Fruit fly (Drosophila melanogaster) whole organism, wandering third instar larva: ENCODE measurements around the gene ppk28.

Experiments used
- Abd-B ChIP-seq: fragments of >200 bp; optimal IDR thresholded peaks from 2 replicates; lab custom pipeline; 2017; ENCODE audit warnings: missing biosample characterization, missing genetic modification characterization
- CG32264 ChIP-seq: fragments of 200-800 bp; sonication (Bioruptor generic); optimal IDR thresholded peaks from 2 replicates; lab custom pipeline; 2016; ENCODE audit warnings: missing biosample characterization, missing genetic modification characterization
- CG9705 ChIP-seq: fragments of 200-800 bp; sonication (Bioruptor generic); optimal IDR thresholded peaks from 2 replicates; lab custom pipeline; 2018; ENCODE audit warnings: missing biosample characterization, mild to moderate bottlenecking, missing genetic modification characterization
- CrebA ChIP-seq: fragments of 200-800 bp; sonication (Bioruptor generic); optimal IDR thresholded peaks from 2 replicates; lab custom pipeline; 2016; ENCODE audit warnings: missing biosample characterization, mild to moderate bottlenecking, missing genetic modification characterization, borderline replicate concordance
- Dfd ChIP-seq: fragments of >200 bp; optimal IDR thresholded peaks from 2 replicates; lab custom pipeline; 2017; ENCODE audit warnings: missing biosample characterization, missing genetic modification characterization
- Dif ChIP-seq: fragments of 200-275, 200-300 bp; sonication (Bioruptor generic); optimal IDR thresholded peaks from 2 replicates; lab custom pipeline; 2018; ENCODE audit warnings: missing biosample characterization, missing genetic modification characterization; ENCODE audit not compliant: partially characterized antibody
- GATAd ChIP-seq: sonication (Bioruptor generic); optimal IDR thresholded peaks from 2 replicates; lab custom pipeline; 2016; ENCODE audit warnings: missing biosample characterization, missing genetic modification characterization
- HLH106 ChIP-seq: fragments of 200-800 bp; optimal IDR thresholded peaks from 3 replicates; lab custom pipeline; 2019; ENCODE audit warnings: missing biosample characterization, mild to moderate bottlenecking, missing genetic modification characterization, moderate library complexity
- Hnf4 ChIP-seq: fragments of 200-800 bp; sonication (Bioruptor generic); optimal IDR thresholded peaks from 2 replicates; lab custom pipeline; 2016; ENCODE audit warnings: missing biosample characterization, mild to moderate bottlenecking, missing genetic modification characterization
- Hr78 ChIP-seq: fragments of >200 bp; optimal IDR thresholded peaks from 2 replicates; lab custom pipeline; 2017; ENCODE audit warnings: missing biosample characterization, missing genetic modification characterization
- Hr83 ChIP-seq: fragments of 200-300 bp; sonication (Bioruptor generic); optimal IDR thresholded peaks from 2 replicates; lab custom pipeline; 2016; ENCODE audit warnings: missing biosample characterization, mild to moderate bottlenecking, missing genetic modification characterization, moderate library complexity; ENCODE audit not compliant: poor library complexity, severe bottlenecking
- Jra ChIP-seq: sonication (Bioruptor generic); optimal IDR thresholded peaks from 2 replicates; lab custom pipeline; 2016; ENCODE audit warnings: missing biosample characterization, missing genetic modification characterization
- Mio ChIP-seq: sonication (Bioruptor generic); optimal IDR thresholded peaks from 2 replicates; lab custom pipeline; 2016; ENCODE audit warnings: missing biosample characterization, missing genetic modification characterization
- Myc ChIP-seq: fragments of >200 bp; optimal IDR thresholded peaks from 2 replicates; lab custom pipeline; 2017
- N ChIP-seq: fragments of >200 bp; optimal IDR thresholded peaks from 2 replicates; lab custom pipeline; 2018; ENCODE audit warnings: missing biosample characterization, missing external identifiers, missing genetic modification characterization
- OdsH ChIP-seq: fragments of 200-800 bp; sonication (Bioruptor generic); optimal IDR thresholded peaks from 2 replicates; lab custom pipeline; 2016; ENCODE audit warnings: missing biosample characterization, mild to moderate bottlenecking, missing genetic modification characterization
- Rel ChIP-seq, 2 experiments: fragments of 200-800 bp; sonication (Bioruptor generic) in 1 of 2; optimal IDR thresholded peaks; 2 replicates in 1 of 2; 3 replicates in 1 of 2; lab custom pipeline; 2016 to 2019; ENCODE audit warnings: mild to moderate bottlenecking in 2 of 2, missing biosample characterization in 2 of 2, missing genetic modification characterization in 2 of 2, moderate library complexity in 1 of 2
- Sp1 ChIP-seq: fragments of 200-800 bp; sonication (Bioruptor generic); optimal IDR thresholded peaks from 3 replicates; lab custom pipeline; 2019; ENCODE audit warnings: missing biosample characterization, mild to moderate bottlenecking, missing genetic modification characterization, moderate library complexity
- Vsx2 ChIP-seq: fragments of 200-300, 225-300 bp; sonication (Bioruptor generic); optimal IDR thresholded peaks from 2 replicates; lab custom pipeline; 2018; ENCODE audit warnings: missing biosample characterization, missing genetic modification characterization; ENCODE audit not compliant: partially characterized antibody
- br ChIP-seq: fragments of 200-800 bp; sonication (Bioruptor generic); optimal IDR thresholded peaks from 2 replicates; lab custom pipeline; 2016; ENCODE audit warnings: missing biosample characterization, missing genetic modification characterization
- brk ChIP-seq: fragments of 200-800 bp; sonication (Bioruptor generic); optimal IDR thresholded peaks from 2 replicates; lab custom pipeline; 2016; ENCODE audit warnings: missing biosample characterization, mild to moderate bottlenecking, missing genetic modification characterization
- dl ChIP-seq, 2 experiments: fragments of 175-275, 200-275 bp in 1 of 2; fragments of 200-275 bp in 1 of 2; sonication (Bioruptor generic); optimal IDR thresholded peaks; lab custom pipeline; 2018; ENCODE audit warnings: mild to moderate bottlenecking in 2 of 2, missing biosample characterization in 2 of 2, missing genetic modification characterization in 2 of 2, moderate library complexity in 2 of 2; ENCODE audit not compliant: partially characterized antibody in 2 of 2, insufficient read depth in 1 of 2
- dmrt93B ChIP-seq: fragments of 200-800 bp; sonication (Bioruptor generic); optimal IDR thresholded peaks from 2 replicates; lab custom pipeline; 2018; ENCODE audit warnings: missing biosample characterization, mild to moderate bottlenecking, missing genetic modification characterization
- dsf ChIP-seq: sonication (Bioruptor generic); optimal IDR thresholded peaks from 2 replicates; lab custom pipeline; 2016; ENCODE audit warnings: missing biosample characterization, missing genetic modification characterization, borderline replicate concordance
- ey ChIP-seq: fragments of 200-800 bp; sonication (Bioruptor generic); optimal IDR thresholded peaks from 2 replicates; lab custom pipeline; 2016; ENCODE audit warnings: missing biosample characterization, missing genetic modification characterization
- foxo ChIP-seq, 2 experiments: fragments of 200-800 bp; sonication (Bioruptor generic); optimal IDR thresholded peaks; 2 replicates in 1 of 2; 3 replicates in 1 of 2; lab custom pipeline; 2016 to 2017; ENCODE audit warnings: missing biosample characterization in 2 of 2, missing genetic modification characterization in 2 of 2
- fru ChIP-seq: fragments of 200-800 bp; sonication (Bioruptor generic); optimal IDR thresholded peaks from 3 replicates; lab custom pipeline; 2016; ENCODE audit warnings: missing biosample characterization, mild to moderate bottlenecking, missing genetic modification characterization
- h ChIP-seq: fragments of 200-800 bp; sonication (Bioruptor generic); optimal IDR thresholded peaks from 3 replicates; lab custom pipeline; 2016; ENCODE audit warnings: missing biosample characterization, mild to moderate bottlenecking, missing genetic modification characterization
- jim ChIP-seq: fragments of 175-275, 200-325 bp; sonication (Bioruptor generic); optimal IDR thresholded peaks from 2 replicates; lab custom pipeline; 2016; ENCODE audit warnings: missing biosample characterization, mild to moderate bottlenecking, missing genetic modification characterization
- lola ChIP-seq: fragments of >200 bp; optimal IDR thresholded peaks from 2 replicates; lab custom pipeline; 2017; ENCODE audit warnings: missing biosample characterization, missing genetic modification characterization
- pan ChIP-seq: fragments of >200 bp; optimal IDR thresholded peaks from 2 replicates; lab custom pipeline; 2017
- psq ChIP-seq: fragments of 200-800 bp; sonication (Bioruptor generic); optimal IDR thresholded peaks from 3 replicates; lab custom pipeline; 2017; ENCODE audit warnings: missing biosample characterization, mild to moderate bottlenecking, missing genetic modification characterization, moderate library complexity
- rgr ChIP-seq: fragments of 200-800 bp; sonication (Bioruptor generic); optimal IDR thresholded peaks from 3 replicates; lab custom pipeline; 2016; ENCODE audit warnings: missing biosample characterization, mild to moderate bottlenecking, missing genetic modification characterization
- sage ChIP-seq: fragments of 200-800 bp; sonication (Bioruptor generic); optimal IDR thresholded peaks from 2 replicates; lab custom pipeline; 2016; ENCODE audit warnings: missing biosample characterization, mild to moderate bottlenecking, missing genetic modification characterization
- sv ChIP-seq: fragments of 200-800 bp; sonication (Bioruptor generic); optimal IDR thresholded peaks from 3 replicates; lab custom pipeline; 2016; ENCODE audit warnings: missing biosample characterization, missing genetic modification characterization
- tai ChIP-seq: sonication (Bioruptor generic); optimal IDR thresholded peaks from 2 replicates; lab custom pipeline; 2016; ENCODE audit warnings: missing biosample characterization, missing genetic modification characterization
- usp ChIP-seq: fragments of >200 bp; optimal IDR thresholded peaks from 2 replicates; lab custom pipeline; 2017; ENCODE audit warnings: missing biosample characterization, missing genetic modification characterization
- woc ChIP-seq: sonication (Bioruptor generic); optimal IDR thresholded peaks from 2 replicates; lab custom pipeline; 2016; ENCODE audit warnings: missing biosample characterization, mild to moderate bottlenecking, missing genetic modification characterization

Gene ppk28

DNA sequence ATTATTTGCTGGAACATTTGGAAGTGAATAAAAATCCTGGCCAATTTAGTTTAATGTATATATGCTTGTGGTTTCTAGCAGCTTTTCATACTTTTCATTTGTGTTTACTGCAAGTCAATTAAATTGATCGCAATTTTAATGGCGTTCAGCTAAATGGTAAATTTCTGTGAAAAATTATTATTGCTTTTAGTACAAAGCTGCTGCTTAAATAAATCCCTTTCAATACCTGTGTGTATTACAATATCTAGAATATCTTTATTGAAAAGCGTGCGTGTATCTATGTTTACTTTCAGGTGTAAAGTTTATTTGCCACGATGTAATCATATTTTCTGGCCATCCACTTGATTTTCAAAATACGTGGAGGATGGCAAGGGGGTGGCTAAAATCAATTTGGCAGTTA, at the start of gene ppk28:
ppk28 (plus strand) TSS at position 301 of the 400 bp plus-strand sequence.
- no peak for TF ChIP-seq rgr
- TF ChIP-seq Hr83, result no peak
- no peak for TF ChIP-seq Rel (GFP tag; optimal IDR thresholded peaks at IDR 0.05; lab: Kevin White, UChicago)
- no peak for TF ChIP-seq Rel (tag; optimal IDR thresholded peaks at IDR 0.05; lab: Kevin White, UChicago)
- no peak for TF ChIP-seq Dfd (GFP tag; lab: Kevin White, UChicago)
- TF ChIP-seq sage (GFP tag; lab: Kevin White, UChicago), result no peak
- no peak for TF ChIP-seq Jra (GFP tag; lab: Kevin White, UChicago)
- TF ChIP-seq Abd-B, result no peak
- no peak for TF ChIP-seq HLH106 (tag; lab: Kevin White, UChicago)
- TF ChIP-seq br (GFP tag; lab: Kevin White, UChicago), result no peak
- TF ChIP-seq Myc (lab: Kevin White, UChicago), result no peak
- TF ChIP-seq foxo (GFP tag; optimal IDR thresholded peaks at IDR 0.05; lab: Kevin White, UChicago), result no peak
- no peak for TF ChIP-seq h (GFP tag; lab: Kevin White, UChicago)
- TF ChIP-seq Mio (GFP tag; lab: Kevin White, UChicago), result no peak
- no peak for TF ChIP-seq ey (GFP tag; lab: Kevin White, UChicago)
- no peak for TF ChIP-seq N (GFP tag; lab: Kevin White, UChicago)
- no peak for TF ChIP-seq OdsH (GFP tag; lab: Kevin White, UChicago)
- no peak for TF ChIP-seq psq (GFP tag; lab: Kevin White, UChicago)
- no peak for TF ChIP-seq tai (GFP tag; lab: Kevin White, UChicago)

DNA sequence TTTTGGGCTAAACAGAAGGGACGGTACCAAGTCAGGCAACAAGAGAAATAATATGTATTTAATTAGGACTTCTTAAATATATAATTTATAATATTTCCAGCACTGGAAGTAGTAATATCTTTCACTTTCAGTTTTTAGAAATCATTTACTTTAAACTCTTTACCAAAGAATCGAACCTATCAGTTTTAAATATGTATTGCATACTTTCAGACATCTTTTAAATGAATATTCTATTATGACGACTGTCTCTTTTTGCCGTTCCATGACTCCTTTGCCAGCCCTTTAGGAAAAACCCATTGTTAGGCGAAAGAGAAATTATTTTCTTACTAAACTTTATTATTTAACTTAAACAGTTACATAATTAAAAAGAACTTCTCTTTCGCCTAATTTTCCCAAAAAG, 48.2 kb upstream of the ppk28 start:
- TF ChIP-seq CG9705 (GFP tag; lab: Kevin White, UChicago), result no peak
- TF ChIP-seq fru (GFP tag; lab: Kevin White, UChicago), result no peak

DNA sequence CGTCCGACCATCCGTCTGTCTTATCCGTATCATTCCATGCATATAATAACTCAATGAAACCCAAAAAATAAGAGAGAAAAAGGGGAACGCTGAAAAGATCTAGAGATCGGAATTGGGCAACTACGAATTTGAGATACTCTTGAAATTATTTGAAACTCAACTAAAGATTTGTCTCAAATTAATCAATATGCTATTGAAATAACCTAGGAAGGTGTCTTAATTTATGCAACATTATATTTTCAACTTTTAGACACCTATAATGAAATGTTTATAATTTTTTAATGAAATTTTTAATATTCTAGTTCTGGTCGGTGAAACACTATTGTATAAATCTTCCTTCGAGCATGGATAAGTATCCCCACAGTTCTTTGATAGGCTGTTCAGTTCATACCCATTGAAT, 45.3 kb upstream of the ppk28 start:
- no peak for TF ChIP-seq rgr
- TF ChIP-seq Dfd (GFP tag; lab: Kevin White, UChicago), result no peak
- TF ChIP-seq N (GFP tag; lab: Kevin White, UChicago), result no peak
- no peak for TF ChIP-seq OdsH (GFP tag; lab: Kevin White, UChicago)
- no peak for TF ChIP-seq Myc (lab: Kevin White, UChicago)
- TF ChIP-seq Dif (GFP tag; lab: Kevin White, UChicago), result no peak

DNA sequence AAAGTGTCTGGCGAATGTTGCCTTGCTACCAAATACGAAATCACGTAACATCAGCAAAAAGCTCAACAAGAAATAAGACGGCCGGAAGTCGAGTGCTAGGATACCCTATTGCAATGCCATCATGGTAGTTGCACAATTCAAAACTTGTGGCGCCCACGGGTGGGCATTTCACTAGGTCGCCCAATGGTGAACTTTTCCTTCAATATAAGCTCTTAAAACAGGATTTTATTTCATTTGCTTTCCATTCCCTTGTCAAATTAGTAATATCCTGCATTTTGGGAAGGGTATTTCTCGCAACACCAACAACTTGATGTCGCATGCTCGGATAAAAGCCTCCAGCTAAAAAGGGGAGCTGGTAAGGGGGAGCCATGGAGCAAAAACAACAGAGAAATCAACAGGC, 44.3 kb upstream of the ppk28 start:
- no peak for TF ChIP-seq Abd-B
- TF ChIP-seq sage (GFP tag; lab: Kevin White, UChicago), result peak; percentile 61
- TF ChIP-seq HLH106 (tag; lab: Kevin White, UChicago), result peak; percentile 71
- TF ChIP-seq h (GFP tag; lab: Kevin White, UChicago), result peak; percentile 77
- TF ChIP-seq CG9705 (GFP tag; lab: Kevin White, UChicago), result no peak
- peak; percentile 69 for TF ChIP-seq rgr
- no peak for TF ChIP-seq dsf (GFP tag; lab: Kevin White, UChicago)
- TF ChIP-seq tai (GFP tag; lab: Kevin White, UChicago), result no peak
- no peak for TF ChIP-seq Vsx2 (GFP tag; lab: Kevin White, UChicago)
- peak; percentile 69 for TF ChIP-seq br (GFP tag; lab: Kevin White, UChicago)
- peak; percentile 58 for TF ChIP-seq psq (GFP tag; lab: Kevin White, UChicago)
- peak; percentile 68 for TF ChIP-seq ey (GFP tag; lab: Kevin White, UChicago)
- no peak for TF ChIP-seq pan
- no peak for TF ChIP-seq Hr83
- TF ChIP-seq GATAd (GFP tag; lab: Kevin White, UChicago), result no peak
- no peak for TF ChIP-seq brk (GFP tag; lab: Kevin White, UChicago)
- TF ChIP-seq sv (GFP tag; lab: Kevin White, UChicago), result no peak
- TF ChIP-seq Jra (GFP tag; lab: Kevin White, UChicago), result no peak
- TF ChIP-seq Hnf4 (GFP tag; lab: Kevin White, UChicago), result peak; percentile 35
- no peak for TF ChIP-seq N (GFP tag; lab: Kevin White, UChicago)
- TF ChIP-seq OdsH (GFP tag; lab: Kevin White, UChicago), result peak; percentile 42
- TF ChIP-seq Dif (GFP tag; lab: Kevin White, UChicago), result no peak
- no peak for TF ChIP-seq jim
- TF ChIP-seq Dfd (GFP tag; lab: Kevin White, UChicago), result no peak
- TF ChIP-seq Rel (GFP tag; optimal IDR thresholded peaks at IDR 0.05; lab: Kevin White, UChicago), result no peak
- TF ChIP-seq Rel (tag; optimal IDR thresholded peaks at IDR 0.05; lab: Kevin White, UChicago), result no peak
- peak; percentile 64 for TF ChIP-seq dmrt93B (GFP tag; lab: Kevin White, UChicago)
- TF ChIP-seq CG32264, result no peak
- no peak for TF ChIP-seq Hr78 (GFP tag; lab: Kevin White, UChicago)
- no peak for TF ChIP-seq lola (GFP tag; lab: Kevin White, UChicago)
- TF ChIP-seq Mio (GFP tag; lab: Kevin White, UChicago), result no peak
- peak in 1 of 2 experiments; percentile 76 for TF ChIP-seq foxo (GFP tag; optimal IDR thresholded peaks at IDR 0.05; lab: Kevin White, UChicago)
- TF ChIP-seq CrebA, result no peak
- peak; percentile 90 for TF ChIP-seq woc
- peak; percentile 76 for TF ChIP-seq fru (GFP tag; lab: Kevin White, UChicago)
- no peak for TF ChIP-seq Myc (lab: Kevin White, UChicago)
- TF ChIP-seq dl (GFP tag; optimal IDR thresholded peaks at IDR 0.05; lab: Kevin White, UChicago; ENCODE audit: insufficient read depth in 1 of 2, partially characterized antibody in 2 of 2), result no peak
- no peak for TF ChIP-seq usp (GFP tag; lab: Kevin White, UChicago)
- TF ChIP-seq Sp1 (GFP tag; lab: Kevin White, UChicago), result peak; percentile 67
